Worm (Caenorhabditis elegans) whole organism, early embryonic: ENCODE measurements around the gene str-159.

Experiments used
- B0310.2 ChIP-seq: sonication (generic microtip); optimal IDR thresholded peaks from 2 replicates; lab custom pipeline; 2016; ENCODE audit warnings: mild to moderate bottlenecking, missing genetic modification characterization, missing compliant biosample characterization
- F13C5.2 ChIP-seq: sonication (generic microtip); optimal IDR thresholded peaks from 2 replicates; lab custom pipeline; 2017; ENCODE audit warnings: mild to moderate bottlenecking, missing genetic modification characterization, inconsistent platforms, missing compliant biosample characterization
- aly-1 ChIP-seq: sonication (generic microtip); optimal IDR thresholded peaks from 2 replicates; lab custom pipeline; 2016; ENCODE audit warnings: missing genetic modification characterization, missing compliant biosample characterization
- ama-1 ChIP-seq: fragments of 150-350 bp; optimal IDR thresholded peaks from 2 replicates; lab custom pipeline; 2014
- ceh-13 ChIP-seq: fragments of 200-800 bp; sonication (Bioruptor generic); optimal IDR thresholded peaks from 2 replicates; lab custom pipeline; 2018; ENCODE audit warnings: mild to moderate bottlenecking, missing genetic modification characterization, missing compliant biosample characterization
- ceh-36 ChIP-seq: sonication (generic microtip); optimal IDR thresholded peaks from 2 replicates; lab custom pipeline; 2016; ENCODE audit warnings: missing genetic modification characterization, inconsistent platforms, missing compliant biosample characterization
- ets-7 ChIP-seq: sonication (generic microtip); optimal IDR thresholded peaks from 2 replicates; lab custom pipeline; 2016; ENCODE audit warnings: missing genotype, missing genetic modification characterization, missing compliant biosample characterization
- flt-1 ChIP-seq: fragments of 200-800 bp; sonication (Bioruptor generic); IDR thresholded peaks from 2 replicates; pipeline ENCODE4 v1.3.6; 2022; ENCODE audit warnings: missing genetic modification characterization, missing compliant biosample characterization
- hmbx-1 ChIP-seq: sonication (generic microtip); optimal IDR thresholded peaks from 2 replicates; lab custom pipeline; 2016; ENCODE audit warnings: mild to moderate bottlenecking, missing genetic modification characterization, missing compliant biosample characterization
- hmg-4 ChIP-seq: fragments of 200-800 bp; sonication (Bioruptor generic); optimal IDR thresholded peaks from 2 replicates; lab custom pipeline; 2018; ENCODE audit warnings: mild to moderate bottlenecking, missing genetic modification characterization, missing compliant biosample characterization
- hnd-1 ChIP-seq: sonication (generic microtip); optimal IDR thresholded peaks from 2 replicates; lab custom pipeline; 2016; ENCODE audit warnings: missing genetic modification characterization, missing compliant biosample characterization
- pes-1 ChIP-seq: fragments of 200-800 bp; sonication (Bioruptor generic); IDR thresholded peaks from 2 replicates; pipeline ENCODE4 v1.3.6; 2022; ENCODE audit warnings: missing genetic modification reagents, missing genetic modification characterization, missing compliant biosample characterization
- scrt-1 ChIP-seq: fragments of 200-800 bp; sonication (Bioruptor generic); IDR thresholded peaks from 2 replicates; pipeline ENCODE4 v1.3.6; 2022; ENCODE audit warnings: missing genetic modification characterization, missing compliant biosample characterization
- sea-1 ChIP-seq: fragments of 200-800 bp; sonication (Bioruptor generic); conservative IDR thresholded peaks from 2 replicates; pipeline ENCODE4 v1.3.6; 2022; ENCODE audit warnings: missing genetic modification characterization, missing compliant biosample characterization
- tbx-11 ChIP-seq: fragments of 200-800 bp; sonication (Bioruptor generic); IDR thresholded peaks from 2 replicates; pipeline ENCODE4 v1.3.6; 2022; ENCODE audit warnings: missing genetic modification characterization, missing compliant biosample characterization
- tbx-37 ChIP-seq: fragments of 200-800 bp; sonication (Bioruptor generic); conservative IDR thresholded peaks from 2 replicates; pipeline ENCODE4 v1.3.6; 2022; ENCODE audit warnings: missing genetic modification reagents, missing genetic modification characterization, missing compliant biosample characterization
- tra-4 ChIP-seq: sonication (generic microtip); optimal IDR thresholded peaks from 2 replicates; lab custom pipeline; 2017; ENCODE audit warnings: missing genetic modification characterization, missing compliant biosample characterization

Gene str-159

ce11 chrIV:4877102-4877501 lies 32.0 kb upstream of the str-159 start, which contains the start of gene str-170:
str-170 (plus strand) TSS chrIV:4877402.
- TF ChIP-seq aly-1 (tag; lab: Kevin White, UChicago) (no peak), flt-1 (GFP tag; lab: Robert Waterston, UW) (no peak), hmbx-1 (tag; lab: Kevin White, UChicago) (no peak), tbx-11 (GFP tag; lab: Robert Waterston, UW) (no peak)

- no peak for TF ChIP-seq hnd-1
- TF ChIP-seq ceh-36 (tag; lab: Kevin White, UChicago): no peak
- TF ChIP-seq F13C5.2 (tag; lab: Kevin White, UChicago): peak; percentile 8
- TF ChIP-seq hmg-4 (GFP tag; lab: Kevin White, UChicago): no peak
- TF ChIP-seq aly-1 (tag; lab: Kevin White, UChicago): no peak
- no peak for TF ChIP-seq sea-1
- TF ChIP-seq tbx-11 (GFP tag; lab: Robert Waterston, UW): no peak
- peak; percentile 50 for TF ChIP-seq ama-1 (lab: Kevin White, UChicago)
Measured at ce11 chrIV:4880634-4881033, 28.5 kb upstream of the str-159 start.

ce11 chrIV:4883984-4884383 lies 25.2 kb upstream of the str-159 start, which contains the start of gene str-166:
str-166 (plus strand) TSS chrIV:4884284.
- TF ChIP-seq tbx-37 (GFP tag; lab: Robert Waterston, UW) (no peak), hnd-1 (no peak), sea-1 (no peak)

- TF ChIP-seq hmg-4 (GFP tag; lab: Kevin White, UChicago): no peak
- TF ChIP-seq pes-1 (GFP tag; lab: Robert Waterston, UW): 0 out of 2 replicates have a peak, but pooled peaks have one; percentile 59
- TF ChIP-seq scrt-1 (GFP tag; lab: Robert Waterston, UW): no peak
- TF ChIP-seq sea-1: 0 out of 2 replicates have a peak, but pooled peaks have one; percentile 49
- peak; percentile 1 for TF ChIP-seq ceh-36 (tag; lab: Kevin White, UChicago)
- TF ChIP-seq ets-7: no peak
- TF ChIP-seq flt-1 (GFP tag; lab: Robert Waterston, UW): no peak
- TF ChIP-seq hmbx-1 (tag; lab: Kevin White, UChicago): no peak
- no peak for TF ChIP-seq tbx-11 (GFP tag; lab: Robert Waterston, UW)
- no peak for TF ChIP-seq tbx-37 (GFP tag; lab: Robert Waterston, UW)
- no peak for TF ChIP-seq aly-1 (tag; lab: Kevin White, UChicago)
Measured at ce11 chrIV:4885435-4885834, 23.7 kb upstream of the str-159 start.

- TF ChIP-seq B0310.2 (tag; lab: Kevin White, UChicago) (no peak), hnd-1 (no peak), tra-4 (no peak), pes-1 (GFP tag; lab: Robert Waterston, UW) (no peak), scrt-1 (GFP tag; lab: Robert Waterston, UW) (no peak), hmg-4 (GFP tag; lab: Kevin White, UChicago) (no peak), ceh-13 (no peak), ceh-36 (tag; lab: Kevin White, UChicago) (no peak), aly-1 (tag; lab: Kevin White, UChicago) (no peak), ets-7 (no peak), tbx-37 (GFP tag; lab: Robert Waterston, UW) (no peak), hmbx-1 (tag; lab: Kevin White, UChicago) (no peak), ama-1 (lab: Kevin White, UChicago) (no peak), F13C5.2 (tag; lab: Kevin White, UChicago) (no peak), sea-1 (no peak), flt-1 (GFP tag; lab: Robert Waterston, UW) (no peak), tbx-11 (GFP tag; lab: Robert Waterston, UW) (no peak)
Measured at ce11 chrIV:4887258-4887657, 21.9 kb upstream of the str-159 start, which contains the start of gene T08B6.1. T08B6.1 (minus strand) TSS chrIV:4887358.

ce11 chrIV:4889613-4890012 lies 19.5 kb upstream of the str-159 start, which contains the start of gene sgnh-1:
sgnh-1 (plus strand) TSS chrIV:4889913.
- TF ChIP-seq tra-4 (no peak), ceh-13 (no peak), ceh-36 (tag; lab: Kevin White, UChicago) (no peak), F13C5.2 (tag; lab: Kevin White, UChicago) (no peak), hmg-4 (GFP tag; lab: Kevin White, UChicago) (no peak), aly-1 (tag; lab: Kevin White, UChicago) (no peak), hnd-1 (no peak), B0310.2 (tag; lab: Kevin White, UChicago) (no peak), sea-1 (no peak), tbx-11 (GFP tag; lab: Robert Waterston, UW) (no peak), flt-1 (GFP tag; lab: Robert Waterston, UW) (no peak), scrt-1 (GFP tag; lab: Robert Waterston, UW) (no peak)

ce11 chrIV:4890543-4890942 lies 18.6 kb upstream of the str-159 start, which contains the start of gene T08B6.9:
T08B6.9 (plus strand) TSS chrIV:4890843.
- no peak for TF ChIP-seq ets-7
- TF ChIP-seq hmg-4 (GFP tag; lab: Kevin White, UChicago): no peak
- TF ChIP-seq F13C5.2 (tag; lab: Kevin White, UChicago): no peak
- TF ChIP-seq tra-4: no peak
- no peak for TF ChIP-seq ceh-13
- no peak for TF ChIP-seq sea-1
- TF ChIP-seq tbx-11 (GFP tag; lab: Robert Waterston, UW): no peak
- no peak for TF ChIP-seq B0310.2 (tag; lab: Kevin White, UChicago)
- no peak for TF ChIP-seq ceh-36 (tag; lab: Kevin White, UChicago)
- TF ChIP-seq pes-1 (GFP tag; lab: Robert Waterston, UW): no peak
- no peak for TF ChIP-seq scrt-1 (GFP tag; lab: Robert Waterston, UW)
- TF ChIP-seq hmbx-1 (tag; lab: Kevin White, UChicago): no peak
- no peak for TF ChIP-seq aly-1 (tag; lab: Kevin White, UChicago)
- TF ChIP-seq tbx-37 (GFP tag; lab: Robert Waterston, UW): no peak
- TF ChIP-seq flt-1 (GFP tag; lab: Robert Waterston, UW): no peak
- TF ChIP-seq hnd-1: no peak
- TF ChIP-seq ama-1 (lab: Kevin White, UChicago): no peak
